Worm (Caenorhabditis elegans) whole organism, L4/young adult: Measurements from ENCODE around the gene F44D12.10.

Experiments
- W03F9.2 ChIP-seq: fragments of 150-350 bp; optimal IDR thresholded peaks from 2 replicates; lab custom pipeline; 2014; ENCODE audit warnings: missing biosample characterization, missing genetic modification characterization
- him-1 ChIP-seq: sonication (generic microtip); optimal IDR thresholded peaks from 2 replicates; lab custom pipeline; 2016; ENCODE audit warnings: missing genotype, missing genetic modification reagents, missing genetic modification characterization, missing compliant biosample characterization

- TF ChIP-seq him-1 (tag; lab: Kevin White, UChicago) (no peak), W03F9.2 (tag; lab: Kevin White, UChicago) (no peak)
Observed at ce11 chrIV:10072527-10072926, 35.7 kb upstream of the F44D12.10 start, which contains the start of gene W01B6.3.
